Fruit fly (Drosophila melanogaster) whole organism, embryonic: Measurements from ENCODE around the gene Syt12.

Source experiments
- B-H1 ChIP-seq: fragments of 200-800 bp; sonication (Bioruptor generic); IDR thresholded peaks from 3 replicates; pipeline ENCODE4 v1.3.6; 2022; ENCODE audit warnings: missing biosample characterization, missing genetic modification characterization
- CG10565 ChIP-seq: fragments of 200-800 bp; sonication (Bioruptor generic); optimal IDR thresholded peaks from 3 replicates; lab custom pipeline; 2016; ENCODE audit warnings: missing biosample characterization, mild to moderate bottlenecking, missing genetic modification characterization
- CG12155 ChIP-seq: fragments of 200-800 bp; sonication (Bioruptor generic); optimal IDR thresholded peaks from 3 replicates; lab custom pipeline; 2016; ENCODE audit warnings: missing biosample characterization, missing genetic modification characterization
- CG15073 ChIP-seq: fragments of 200-800 bp; sonication (Bioruptor generic); optimal IDR thresholded peaks from 2 replicates; lab custom pipeline; 2016; ENCODE audit warnings: missing biosample characterization, missing genetic modification characterization
- CG15514 ChIP-seq: fragments of 200-800 bp; sonication (Bioruptor generic); optimal IDR thresholded peaks from 3 replicates; lab custom pipeline; 2017; ENCODE audit warnings: missing biosample characterization, missing genetic modification characterization, mild to moderate bottlenecking, moderate library complexity, missing genetic modification reagents
- CG16779 ChIP-seq: fragments of 200-800 bp; sonication (Bioruptor generic); IDR thresholded peaks from 2 replicates; pipeline ENCODE4 v1.3.6; 2022; ENCODE audit warnings: missing biosample characterization, missing genetic modification characterization
- CG17385 ChIP-seq: fragments of 200-800 bp; sonication (Bioruptor generic); optimal IDR thresholded peaks from 3 replicates; lab custom pipeline; 2018; ENCODE audit warnings: missing biosample characterization, mild to moderate bottlenecking, missing genetic modification characterization
- CG17912 ChIP-seq: fragments of 200-800 bp; sonication (Bioruptor generic); optimal IDR thresholded peaks from 2 replicates; lab custom pipeline; 2018; ENCODE audit warnings: missing biosample characterization, mild to moderate bottlenecking, missing genetic modification characterization
- CG18011 ChIP-seq: fragments of 200-800 bp; sonication (Bioruptor generic); optimal IDR thresholded peaks from 2 replicates; lab custom pipeline; 2017; ENCODE audit warnings: missing biosample characterization, missing genetic modification characterization, mild to moderate bottlenecking, moderate library complexity, missing genotype
- CG18262 ChIP-seq: fragments of 200-800 bp; optimal IDR thresholded peaks from 3 replicates; lab custom pipeline; 2019; ENCODE audit warnings: missing biosample characterization, mild to moderate bottlenecking, missing genetic modification characterization, moderate library complexity
- CG2116 ChIP-seq: fragments of 200-800 bp; sonication (Bioruptor generic); optimal IDR thresholded peaks from 3 replicates; lab custom pipeline; 2018; ENCODE audit warnings: missing biosample characterization, mild to moderate bottlenecking, missing genetic modification characterization
- CG5180 ChIP-seq: fragments of 200-800 bp; sonication (Bioruptor generic); optimal IDR thresholded peaks from 3 replicates; lab custom pipeline; 2017; ENCODE audit warnings: missing biosample characterization, missing genetic modification characterization, mild to moderate bottlenecking, moderate library complexity, missing genetic modification reagents
- CG5245 ChIP-seq: fragments of 200-800 bp; sonication (Bioruptor generic); optimal IDR thresholded peaks from 3 replicates; lab custom pipeline; 2016; ENCODE audit warnings: missing biosample characterization, missing genetic modification characterization
- CG6813 ChIP-seq: fragments of 200-800 bp; sonication (Bioruptor generic); optimal IDR thresholded peaks from 2 replicates; lab custom pipeline; 2017; ENCODE audit warnings: missing biosample characterization, missing genetic modification characterization, mild to moderate bottlenecking, moderate library complexity, missing genetic modification reagents
- CG6854 ChIP-seq: fragments of 200-800 bp; sonication (Bioruptor generic); optimal IDR thresholded peaks from 3 replicates; lab custom pipeline; 2017; ENCODE audit warnings: missing biosample characterization, mild to moderate bottlenecking, missing genetic modification characterization
- CG7839 ChIP-seq: fragments of 200-800 bp; sonication (Bioruptor generic); optimal IDR thresholded peaks from 3 replicates; lab custom pipeline; 2018; ENCODE audit warnings: missing biosample characterization, mild to moderate bottlenecking, missing genetic modification characterization, moderate library complexity
- Drgx ChIP-seq: fragments of 200-800 bp; sonication (Bioruptor generic); IDR thresholded peaks from 2 replicates; pipeline ENCODE4 v1.3.6; 2022; ENCODE audit warnings: missing biosample characterization, missing genetic modification characterization
- E2f1 ChIP-seq: fragments of 200-800 bp; sonication (Bioruptor generic); IDR thresholded peaks from 2 replicates; pipeline ENCODE4 v1.3.6; 2022; ENCODE audit warnings: missing biosample characterization, missing genetic modification characterization
- Fer1 ChIP-seq: fragments of 200-800 bp; sonication (Bioruptor generic); optimal IDR thresholded peaks from 2 replicates; lab custom pipeline; 2017; ENCODE audit warnings: missing biosample characterization, mild to moderate bottlenecking, missing genetic modification characterization
- Fer2 ChIP-seq: fragments of 200-800 bp; sonication (Bioruptor generic); optimal IDR thresholded peaks from 2 replicates; lab custom pipeline; 2018; ENCODE audit warnings: missing biosample characterization, mild to moderate bottlenecking, missing genetic modification characterization, moderate library complexity
- HLHmδ ChIP-seq: fragments of 200-800 bp; sonication (Bioruptor generic); optimal IDR thresholded peaks from 2 replicates; lab custom pipeline; 2018; ENCODE audit warnings: missing biosample characterization, mild to moderate bottlenecking, missing genetic modification characterization, moderate library complexity
- HmgD ChIP-seq: fragments of 200-800 bp; sonication (Bioruptor generic); optimal IDR thresholded peaks from 3 replicates; lab custom pipeline; 2016; ENCODE audit warnings: missing biosample characterization, missing genetic modification characterization
- MESR4 ChIP-seq: fragments of 200-800 bp; sonication (Bioruptor generic); optimal IDR thresholded peaks from 2 replicates; lab custom pipeline; 2018; ENCODE audit warnings: missing biosample characterization, mild to moderate bottlenecking, missing genetic modification characterization, moderate library complexity
- Meics ChIP-seq: fragments of 200-800 bp; sonication (Bioruptor generic); optimal IDR thresholded peaks from 2 replicates; lab custom pipeline; 2017; ENCODE audit warnings: missing biosample characterization, mild to moderate bottlenecking, missing genetic modification characterization
- Nf-YB ChIP-seq: fragments of 200-800 bp; sonication (Bioruptor generic); optimal IDR thresholded peaks from 3 replicates; lab custom pipeline; 2019; ENCODE audit warnings: missing biosample characterization, mild to moderate bottlenecking, missing genetic modification characterization, moderate library complexity
- Oli ChIP-seq: fragments of 200-800 bp; sonication (Bioruptor generic); optimal IDR thresholded peaks from 2 replicates; lab custom pipeline; 2018; ENCODE audit warnings: missing biosample characterization, mild to moderate bottlenecking, missing genetic modification characterization, moderate library complexity
- Six4 ChIP-seq: fragments of 200-800 bp; sonication (Bioruptor generic); optimal IDR thresholded peaks from 2 replicates; lab custom pipeline; 2016; ENCODE audit warnings: missing biosample characterization, missing genetic modification characterization
- Xrp1 ChIP-seq: fragments of 200-800 bp; sonication (Bioruptor generic); IDR thresholded peaks from 2 replicates; pipeline ENCODE4 v1.3.6; 2022; ENCODE audit warnings: missing biosample characterization, missing genetic modification characterization
- amos ChIP-seq: fragments of 200-800 bp; sonication (Bioruptor generic); IDR thresholded peaks from 2 replicates; pipeline ENCODE4 v1.3.6; 2022; ENCODE audit warnings: missing biosample characterization, missing genetic modification characterization; ENCODE audit not compliant: partially characterized antibody
- bigmax ChIP-seq: fragments of 200-800 bp; sonication (Bioruptor generic); optimal IDR thresholded peaks from 2 replicates; lab custom pipeline; 2018; ENCODE audit warnings: missing biosample characterization, mild to moderate bottlenecking, missing genetic modification characterization
- dmrt99B ChIP-seq: fragments of 200-800 bp; sonication (Bioruptor generic); optimal IDR thresholded peaks from 2 replicates; lab custom pipeline; 2018; ENCODE audit warnings: missing biosample characterization, mild to moderate bottlenecking, missing genetic modification characterization, moderate library complexity
- esg ChIP-seq: fragments of 200-800 bp; sonication (Bioruptor generic); conservative IDR thresholded peaks from 2 replicates; pipeline ENCODE4 v1.3.6; 2022; ENCODE audit warnings: missing biosample characterization, missing genetic modification characterization
- eyg ChIP-seq: fragments of 200-800 bp; sonication (Bioruptor generic); optimal IDR thresholded peaks from 3 replicates; lab custom pipeline; 2016; ENCODE audit warnings: missing biosample characterization, missing genetic modification characterization
- fd64A ChIP-seq: fragments of 200-800 bp; sonication (Bioruptor generic); optimal IDR thresholded peaks from 3 replicates; lab custom pipeline; 2018; ENCODE audit warnings: missing biosample characterization, mild to moderate bottlenecking, missing genetic modification characterization
- gcm2 ChIP-seq: fragments of 200-800 bp; sonication (Bioruptor generic); optimal IDR thresholded peaks from 2 replicates; lab custom pipeline; 2016; ENCODE audit warnings: missing biosample characterization, missing genetic modification characterization
- h ChIP-seq: fragments of >200 bp; optimal IDR thresholded peaks from 2 replicates; lab custom pipeline; 2017
- kay ChIP-seq: fragments of 200-800 bp; sonication (Bioruptor generic); optimal IDR thresholded peaks from 2 replicates; lab custom pipeline; 2016; ENCODE audit warnings: missing biosample characterization, missing genetic modification characterization
- knrl ChIP-seq: fragments of 200-800 bp; sonication (Bioruptor generic); IDR thresholded peaks from 3 replicates; pipeline ENCODE4 v1.3.6; 2022; ENCODE audit warnings: missing biosample characterization, missing genetic modification characterization; ENCODE audit not compliant: partially characterized antibody
- lov ChIP-seq, 2 experiments: fragments of 200-800 bp in 1 of 2; fragments of >200 bp in 1 of 2; sonication (Bioruptor generic) in 1 of 2; IDR thresholded peaks in 1 of 2; optimal IDR thresholded peaks in 1 of 2; 2 replicates in 1 of 2; 3 replicates in 1 of 2; pipeline versions ENCODE4 v1.3.6 to Lab custom; 2017 to 2022; ENCODE audit warnings: missing biosample characterization in 1 of 2, missing genetic modification characterization in 1 of 2
- peb ChIP-seq: fragments of 200-800 bp; sonication (Bioruptor generic); IDR thresholded peaks from 2 replicates; pipeline ENCODE4 v1.3.6; 2022; ENCODE audit warnings: missing biosample characterization, missing genetic modification characterization
- pfk ChIP-seq: fragments of 200-800 bp; sonication (Bioruptor generic); optimal IDR thresholded peaks from 2 replicates; lab custom pipeline; 2018; ENCODE audit warnings: missing biosample characterization, mild to moderate bottlenecking, missing genetic modification characterization, moderate library complexity
- pnt ChIP-seq: fragments of 200-800 bp; sonication (Bioruptor generic); optimal IDR thresholded peaks from 3 replicates; lab custom pipeline; 2016; ENCODE audit warnings: missing biosample characterization, missing genetic modification characterization
- psq ChIP-seq: fragments of 200-800 bp; sonication (Bioruptor generic); optimal IDR thresholded peaks from 2 replicates; lab custom pipeline; 2017; ENCODE audit warnings: missing biosample characterization, missing genetic modification characterization
- row ChIP-seq: fragments of 200-800 bp; sonication (Bioruptor generic); IDR thresholded peaks from 3 replicates; pipeline ENCODE4 v1.3.6; 2022; ENCODE audit warnings: missing biosample characterization, missing genetic modification characterization
- sd ChIP-seq: fragments of 200-800 bp; sonication (Bioruptor generic); optimal IDR thresholded peaks from 3 replicates; lab custom pipeline; 2018; ENCODE audit warnings: missing biosample characterization, mild to moderate bottlenecking, missing genetic modification characterization, moderate library complexity
- sima ChIP-seq: fragments of 200-800 bp; sonication (Bioruptor generic); optimal IDR thresholded peaks from 2 replicates; lab custom pipeline; 2016; ENCODE audit warnings: missing biosample characterization, missing genetic modification characterization
- slp2 ChIP-seq: fragments of 200-800 bp; sonication (Bioruptor generic); optimal IDR thresholded peaks from 2 replicates; lab custom pipeline; 2016; ENCODE audit warnings: missing biosample characterization, missing genetic modification characterization
- ttk ChIP-seq: fragments of 200-800 bp; sonication (Bioruptor generic); IDR thresholded peaks from 2 replicates; pipeline ENCODE4 v2.1.2; 2022; ENCODE audit warnings: missing biosample characterization, missing genetic modification characterization
- vnd ChIP-seq: fragments of 200-800 bp; sonication (Bioruptor generic); IDR thresholded peaks from 3 replicates; pipeline ENCODE4 v1.3.6; 2022; ENCODE audit warnings: missing biosample characterization, missing genetic modification characterization; ENCODE audit not compliant: partially characterized antibody
- zfh2 ChIP-seq: fragments of 200-800 bp; sonication (Bioruptor generic); optimal IDR thresholded peaks from 2 replicates; lab custom pipeline; 2016; ENCODE audit warnings: missing biosample characterization, missing genetic modification characterization

The Syt12 gene

dm6 chrX:13337454-13337853 lies 21.6 kb upstream of the Syt12 start, which contains the start of gene RpS15Aa (continued):
- no peak for TF ChIP-seq kay (GFP tag; lab: Kevin White, UChicago)
- TF ChIP-seq B-H1 (GFP tag; lab: Robert Waterston, UW): peak; percentile 41; the same call in 2 of the 3 replicates
- TF ChIP-seq CG16779 (GFP tag; lab: Robert Waterston, UW): 0 out of 2 replicates have a peak, but pooled peaks have one; percentile 17
- TF ChIP-seq HmgD (GFP tag; lab: Kevin White, UChicago): peak; percentile 77
- TF ChIP-seq Oli (tag; lab: Kevin White, UChicago): peak; percentile 14
- TF ChIP-seq CG10565 (GFP tag; lab: Kevin White, UChicago): peak; percentile 14
- TF ChIP-seq pfk (GFP tag; lab: Kevin White, UChicago): peak; percentile 68
- peak; percentile 38 for TF ChIP-seq bigmax
- peak; percentile 76 for TF ChIP-seq CG6854 (GFP tag; lab: Kevin White, UChicago)
- TF ChIP-seq ttk (GFP tag; lab: Robert Waterston, UW): peak; percentile 78
- peak; percentile 31; the same call in 1 of the 2 replicates for TF ChIP-seq Drgx (GFP tag; lab: Robert Waterston, UW)
- TF ChIP-seq CG5180: peak; percentile 65
- TF ChIP-seq vnd: peak; percentile 32; the same call in 1 of the 3 replicates
- TF ChIP-seq row (GFP tag; lab: Robert Waterston, UW): peak; percentile 50
- peak; percentile 35 for TF ChIP-seq gcm2
- peak; percentile 62 for TF ChIP-seq CG2116 (GFP tag; lab: Kevin White, UChicago)
- peak; percentile 77 for TF ChIP-seq slp2 (GFP tag; lab: Kevin White, UChicago)
- peak; percentile 60 for TF ChIP-seq CG7839 (tag; lab: Kevin White, UChicago)
- peak; percentile 86 for TF ChIP-seq CG6813 (GFP tag; lab: Kevin White, UChicago)
- no peak for TF ChIP-seq Xrp1 (GFP tag; lab: Robert Waterston, UW)
- peak; percentile 81 for TF ChIP-seq amos (GFP tag; lab: Robert Waterston, UW)
- peak; percentile 68 for TF ChIP-seq fd64A (GFP tag; lab: Kevin White, UChicago)
- TF ChIP-seq HLHmδ (GFP tag; lab: Kevin White, UChicago): peak; percentile 96
- TF ChIP-seq sima: peak; percentile 35
- TF ChIP-seq CG5245 (GFP tag; lab: Kevin White, UChicago): peak; percentile 60
- TF ChIP-seq psq (GFP tag; lab: Kevin White, UChicago): peak; percentile 7
- no peak for TF ChIP-seq CG15073
- peak; percentile 86 for TF ChIP-seq Meics (GFP tag; lab: Kevin White, UChicago)
- TF ChIP-seq E2f1: peak; percentile 59
- TF ChIP-seq peb (GFP tag; lab: Robert Waterston, UW): no peak
- peak; percentile 26 for TF ChIP-seq Six4 (GFP tag; lab: Kevin White, UChicago)
- TF ChIP-seq CG12155 (GFP tag; lab: Kevin White, UChicago): peak; percentile 27
- TF ChIP-seq lov (optimal IDR thresholded peaks at IDR 0.05; lab: Kevin White, UChicago): no peak
- peak; percentile 90 for TF ChIP-seq lov (GFP tag; IDR thresholded peaks at IDR 0.05; lab: Robert Waterston, UW)
- peak; percentile 12; the same call in 1 of the 2 replicates for TF ChIP-seq esg (GFP tag; lab: Robert Waterston, UW)
- TF ChIP-seq CG18262 (tag; lab: Kevin White, UChicago): peak; percentile 49
- TF ChIP-seq MESR4 (GFP tag; lab: Kevin White, UChicago): peak; percentile 89
- peak; percentile 49 for TF ChIP-seq CG18011 (GFP tag; lab: Kevin White, UChicago)
- TF ChIP-seq eyg (GFP tag; lab: Kevin White, UChicago): peak; percentile 76
- peak; percentile 65 for TF ChIP-seq knrl (GFP tag; lab: Robert Waterston, UW)
- TF ChIP-seq CG15514: peak; percentile 84
- TF ChIP-seq sd (tag; lab: Kevin White, UChicago): no peak
- TF ChIP-seq zfh2 (GFP tag; lab: Kevin White, UChicago): peak; percentile 66
- TF ChIP-seq dmrt99B (tag; lab: Kevin White, UChicago): peak; percentile 44
- TF ChIP-seq Fer1: peak; percentile 83
- peak; percentile 83 for TF ChIP-seq CG17912 (GFP tag; lab: Kevin White, UChicago)
- TF ChIP-seq pnt (GFP tag; lab: Kevin White, UChicago): peak; percentile 28
- peak; percentile 41 for TF ChIP-seq Nf-YB (GFP tag; lab: Kevin White, UChicago)
- peak; percentile 63 for TF ChIP-seq Fer2 (tag; lab: Kevin White, UChicago)
- peak; percentile 80 for TF ChIP-seq CG17385
- TF ChIP-seq h (lab: Kevin White, UChicago): no peak
